Fruit fly (Drosophila melanogaster) whole organism, pupa: ENCODE measurements around the gene CG14411.

Experiments used
- CG13204 ChIP-seq: fragments of 200-800 bp; sonication (Bioruptor generic); optimal IDR thresholded peaks from 2 replicates; lab custom pipeline; 2018; ENCODE audit warnings: missing biosample characterization, mild to moderate bottlenecking, missing genetic modification characterization, moderate library complexity
- CG32121 ChIP-seq: fragments of 200-800 bp; sonication (Bioruptor generic); IDR thresholded peaks from 2 replicates; pipeline ENCODE4 v1.3.6; 2022; ENCODE audit warnings: missing biosample characterization, missing genetic modification characterization
- Pif1A ChIP-seq: fragments of 200-800 bp; sonication (Bioruptor generic); optimal IDR thresholded peaks from 3 replicates; lab custom pipeline; 2016; ENCODE audit warnings: missing biosample characterization, missing genetic modification characterization

DNA sequence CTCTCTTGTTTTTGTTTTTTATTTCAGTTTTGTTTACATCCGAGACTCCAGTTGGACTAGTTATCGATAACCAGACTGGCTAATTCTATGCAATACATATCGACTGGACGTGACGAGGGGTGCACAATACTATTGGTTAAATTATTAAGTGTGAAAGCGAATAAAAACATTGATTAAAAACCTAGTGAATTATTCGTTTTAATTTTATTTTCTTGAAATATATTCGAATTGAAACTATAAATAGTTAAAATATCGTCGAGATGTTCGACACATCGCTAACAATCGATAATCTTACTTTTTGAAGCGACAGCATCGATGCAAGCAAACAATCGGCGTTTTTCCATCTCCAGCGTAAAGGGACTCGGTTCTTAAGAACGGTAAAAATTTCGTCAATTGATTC is 6.6 kb downstream of the CG14411 start, which contains the start of the genes CG32590 and Flo2:
- TF ChIP-seq Pif1A (GFP tag; lab: Kevin White, UChicago): peak; percentile 51
- no peak for TF ChIP-seq CG13204 (GFP tag; lab: Kevin White, UChicago)
- peak; percentile 81 for TF ChIP-seq CG32121 (GFP tag; lab: Robert Waterston, UW)
